Worm (Caenorhabditis elegans) whole organism, L1 larva: Measurements from ENCODE around the gene srw-90.

Experiments used
- aha-1 ChIP-seq: fragments of 150-350 bp; optimal IDR thresholded peaks from 2 replicates; lab custom pipeline; 2014; ENCODE audit warnings: missing biosample characterization, missing genetic modification characterization
- blmp-1 ChIP-seq: fragments of 150-350 bp; optimal IDR thresholded peaks from 2 replicates; lab custom pipeline; 2014; ENCODE audit warnings: missing biosample characterization, missing genetic modification characterization
- ces-1 ChIP-seq: fragments of 150-350 bp; optimal IDR thresholded peaks from 2 replicates; lab custom pipeline; 2014; ENCODE audit warnings: missing biosample characterization, missing genetic modification reagents, missing genetic modification characterization
- dpl-1 ChIP-seq, 3 experiments: fragments of 150-350 bp in 2 of 3; sonication (generic microtip) in 1 of 3; optimal IDR thresholded peaks; 2 replicates each; lab custom pipeline; 2014 to 2017; ENCODE audit warnings: missing biosample characterization in 3 of 3, missing genetic modification characterization in 3 of 3, missing genetic modification reagents in 3 of 3
- egl-27 ChIP-seq, 2 experiments: fragments of 150-350 bp in 1 of 2; sonication (generic microtip); optimal IDR thresholded peaks; 3 replicates each; lab custom pipeline; 2017 to 2018; ENCODE audit warnings: missing biosample characterization in 2 of 2, missing genetic modification characterization in 2 of 2, missing genetic modification reagents in 2 of 2
- fkh-4 ChIP-seq: sonication (generic microtip); optimal IDR thresholded peaks from 2 replicates; lab custom pipeline; 2016; ENCODE audit warnings: missing compliant biosample characterization, missing genetic modification characterization, borderline replicate concordance
- irx-1 ChIP-seq: sonication (generic microtip); optimal IDR thresholded peaks from 2 replicates; lab custom pipeline; 2016; ENCODE audit warnings: missing genetic modification characterization, missing compliant biosample characterization
- lin-14 ChIP-seq: fragments of 200-800 bp; sonication (Bioruptor generic); optimal IDR thresholded peaks from 2 replicates; lab custom pipeline; 2018; ENCODE audit warnings: mild to moderate bottlenecking, missing genetic modification characterization, moderate library complexity, missing compliant biosample characterization
- lin-15B ChIP-seq: fragments of 150-350 bp; sonication (generic microtip); optimal IDR thresholded peaks from 3 replicates; lab custom pipeline; 2014; ENCODE audit warnings: missing biosample characterization, missing genetic modification characterization
- mdl-1 ChIP-seq, 2 experiments: fragments of 150-350 bp; optimal IDR thresholded peaks; 2 replicates each; lab custom pipeline; 2014 to 2017; ENCODE audit warnings: missing biosample characterization in 2 of 2, missing genetic modification characterization in 2 of 2, inconsistent platforms in 1 of 2
- nhr-19 ChIP-seq: fragments of 200-800 bp; sonication (Bioruptor generic); conservative IDR thresholded peaks from 2 replicates; pipeline ENCODE4 v1.3.6; 2022; ENCODE audit warnings: missing genetic modification characterization, missing compliant biosample characterization
- nhr-20 ChIP-seq: sonication (generic microtip); optimal IDR thresholded peaks from 2 replicates; lab custom pipeline; 2016; ENCODE audit warnings: mild to moderate bottlenecking, missing genetic modification characterization, missing compliant biosample characterization
- nhr-237 ChIP-seq: fragments of 150-350 bp; optimal IDR thresholded peaks from 2 replicates; lab custom pipeline; 2014; ENCODE audit warnings: missing biosample characterization, missing genetic modification characterization
- nhr-47 ChIP-seq: sonication (generic microtip); optimal IDR thresholded peaks from 2 replicates; lab custom pipeline; 2016; ENCODE audit warnings: mild to moderate bottlenecking, missing genetic modification characterization, moderate library complexity, missing compliant biosample characterization
- nhr-71 ChIP-seq: sonication (generic microtip); optimal IDR thresholded peaks from 2 replicates; lab custom pipeline; 2016; ENCODE audit warnings: mild to moderate bottlenecking, missing genetic modification characterization, moderate library complexity, missing compliant biosample characterization
- nhr-76 ChIP-seq: sonication (generic microtip); optimal IDR thresholded peaks from 2 replicates; lab custom pipeline; 2017; ENCODE audit warnings: missing biosample characterization, missing genetic modification characterization
- nhr-84 ChIP-seq: sonication (generic microtip); optimal IDR thresholded peaks from 2 replicates; lab custom pipeline; 2017; ENCODE audit warnings: missing biosample characterization, missing genetic modification characterization
- nhr-90 ChIP-seq: sonication (generic microtip); optimal IDR thresholded peaks from 2 replicates; lab custom pipeline; 2016; ENCODE audit warnings: mild to moderate bottlenecking, missing genetic modification characterization, missing compliant biosample characterization; ENCODE audit not compliant: poor library complexity
- pqm-1 ChIP-seq: sonication (generic microtip); optimal IDR thresholded peaks from 3 replicates; lab custom pipeline; 2017; ENCODE audit warnings: missing biosample characterization, missing genetic modification characterization
- snpc-4 ChIP-seq: fragments of 150-350 bp; optimal IDR thresholded peaks from 2 replicates; lab custom pipeline; 2014; ENCODE audit warnings: missing biosample characterization, missing genetic modification characterization
- sox-4 ChIP-seq: sonication (generic microtip); optimal IDR thresholded peaks from 2 replicates; lab custom pipeline; 2016; ENCODE audit warnings: missing genetic modification characterization, missing compliant biosample characterization
- tbx-2 ChIP-seq: sonication (generic microtip); optimal IDR thresholded peaks from 2 replicates; lab custom pipeline; 2016; ENCODE audit warnings: missing genetic modification characterization, missing compliant biosample characterization
- unc-62 ChIP-seq: fragments of 150-350 bp; optimal IDR thresholded peaks from 2 replicates; lab custom pipeline; 2014; ENCODE audit warnings: missing biosample characterization, missing genetic modification reagents, missing genetic modification characterization
- unc-98 ChIP-seq: fragments of 200-800 bp; sonication (Bioruptor generic); IDR thresholded peaks from 2 replicates; pipeline ENCODE4 v1.3.6; 2022; ENCODE audit warnings: missing genetic modification characterization, missing compliant biosample characterization
- xbp-1 ChIP-seq: sonication (generic microtip); optimal IDR thresholded peaks from 2 replicates; lab custom pipeline; 2016; ENCODE audit warnings: missing genetic modification characterization, missing compliant biosample characterization
- zip-4 ChIP-seq: fragments of 200-800 bp; sonication (Bioruptor generic); optimal IDR thresholded peaks from 2 replicates; lab custom pipeline; 2018; ENCODE audit warnings: mild to moderate bottlenecking, missing genetic modification characterization, moderate library complexity, missing compliant biosample characterization
- ztf-4 ChIP-seq: fragments of 150-350 bp; optimal IDR thresholded peaks from 2 replicates; lab custom pipeline; 2014; ENCODE audit warnings: missing biosample characterization, missing genetic modification characterization

The srw-90 gene

DNA sequence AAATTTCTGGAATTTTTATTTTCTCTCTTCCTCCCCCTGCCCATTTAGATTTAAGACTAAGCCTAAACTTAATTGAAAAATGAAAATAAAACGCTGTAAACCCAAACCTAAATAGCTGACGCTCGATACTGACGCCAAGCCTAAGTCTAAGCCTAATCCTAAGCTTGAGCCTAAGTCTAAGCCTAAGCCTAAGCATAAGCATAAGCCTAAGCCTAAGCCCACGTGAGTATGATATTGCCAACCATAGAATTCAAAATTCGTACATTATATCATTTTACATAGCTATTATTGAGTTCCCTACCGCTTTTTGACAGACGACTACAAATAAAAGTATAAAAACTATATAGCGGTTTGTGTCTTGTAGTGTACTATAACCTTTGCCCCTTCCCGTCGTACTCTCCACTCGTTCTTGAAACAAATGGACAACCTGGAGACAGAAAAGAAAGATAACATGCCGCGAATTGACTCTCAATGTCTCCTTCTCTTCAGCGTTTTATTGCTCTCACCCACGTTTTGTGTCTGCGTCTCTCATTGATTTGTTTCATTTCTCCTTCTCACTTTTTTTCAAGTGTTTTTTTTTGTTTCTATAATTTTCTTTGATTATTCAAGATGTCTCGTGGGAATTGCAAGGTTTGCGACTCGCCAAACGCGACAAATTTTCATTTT lies 41.5 kb downstream of the srw-90 start, which contains the start of gene nhr-256 (continued):
- TF ChIP-seq nhr-47 (tag; lab: Kevin White, UChicago) (peak; percentile 62), snpc-4 (tag; lab: Kevin White, UChicago) (peak; percentile 52), nhr-84 (tag; lab: Kevin White, UChicago) (no peak), fkh-4 (tag; lab: Kevin White, UChicago) (no peak), blmp-1 (tag; lab: Kevin White, UChicago) (peak; percentile 92), ces-1 (GFP tag; lab: Kevin White, UChicago) (no peak), ztf-4 (tag; lab: Kevin White, UChicago) (no peak), nhr-20 (tag; lab: Kevin White, UChicago) (peak; percentile 84), aha-1 (no peak), irx-1 (tag; lab: Kevin White, UChicago) (peak; percentile 33), nhr-19 (GFP tag; lab: Robert Waterston, UW) (peak; percentile 72), xbp-1 (peak; percentile 27), sox-4 (tag; lab: Kevin White, UChicago) (no peak), nhr-237 (tag; lab: Kevin White, UChicago) (peak; percentile 49), dpl-1 (GFP tag; optimal IDR thresholded peaks at IDR 0.05; lab: Kevin White, UChicago) (peak; percentile 40 to 55 (median 48)), unc-62 (GFP tag; lab: Kevin White, UChicago) (no peak)

DNA sequence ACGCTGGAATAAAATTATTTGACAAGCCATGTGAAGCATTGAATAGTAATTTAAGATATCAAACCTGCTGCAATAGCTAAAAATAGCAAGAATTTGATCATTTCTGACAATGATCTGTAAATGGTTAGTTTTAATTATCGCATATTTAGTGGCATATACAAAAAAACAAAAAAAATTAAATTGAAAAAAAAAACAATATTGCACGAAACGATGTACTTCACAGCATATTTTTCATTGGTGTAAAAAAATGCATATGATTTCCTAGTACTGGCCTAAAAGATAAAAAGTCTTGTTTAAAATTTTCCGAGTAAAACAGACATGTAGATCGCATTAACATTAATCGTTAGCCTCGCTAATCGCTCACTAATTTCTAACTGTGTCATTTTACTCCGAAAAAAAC lies 47.2 kb downstream of the srw-90 start, which contains the start of gene ZK697.8:
TSS of gene ZK697.8 (minus strand) at position 101 of the 400 bp plus-strand sequence.
- no peak for TF ChIP-seq nhr-76
- TF ChIP-seq sox-4 (tag; lab: Kevin White, UChicago): no peak
- no peak for TF ChIP-seq unc-62 (GFP tag; lab: Kevin White, UChicago)

DNA sequence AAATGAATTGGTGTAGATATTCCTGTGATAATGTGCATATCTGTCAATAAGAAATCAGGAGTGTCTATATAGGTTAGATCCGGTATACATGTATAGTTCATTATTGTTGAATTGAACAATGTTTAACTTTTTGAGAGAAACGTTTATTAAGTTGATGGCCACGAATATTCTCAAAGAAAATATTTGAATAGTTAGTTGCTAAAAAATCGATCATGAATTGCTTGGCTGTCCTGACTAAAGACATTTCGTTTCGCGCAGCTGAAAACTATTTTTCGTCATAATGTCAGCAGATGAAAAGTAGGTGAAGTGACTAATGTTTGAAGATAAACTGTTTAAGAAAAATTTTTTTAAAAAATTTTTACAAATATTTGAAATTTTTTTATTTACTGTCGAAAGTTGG lies 49.6 kb downstream of the srw-90 start, which contains the start of gene srh-199:
TSS of gene srh-199 (minus strand) at position 101 of the 400 bp plus-strand sequence.
- TF ChIP-seq nhr-20 (tag; lab: Kevin White, UChicago): no peak
- TF ChIP-seq dpl-1 (GFP tag; optimal IDR thresholded peaks at IDR 0.05; lab: Kevin White, UChicago): no peak
- no peak for TF ChIP-seq mdl-1 (tag; optimal IDR thresholded peaks at IDR 0.05; lab: Kevin White, UChicago)
- TF ChIP-seq egl-27 (tag; optimal IDR thresholded peaks at IDR 0.05; lab: Kevin White, UChicago): no peak
- TF ChIP-seq nhr-90 (tag; lab: Kevin White, UChicago): no peak
- no peak for TF ChIP-seq pqm-1
- TF ChIP-seq nhr-71 (tag; lab: Kevin White, UChicago): no peak

DNA sequence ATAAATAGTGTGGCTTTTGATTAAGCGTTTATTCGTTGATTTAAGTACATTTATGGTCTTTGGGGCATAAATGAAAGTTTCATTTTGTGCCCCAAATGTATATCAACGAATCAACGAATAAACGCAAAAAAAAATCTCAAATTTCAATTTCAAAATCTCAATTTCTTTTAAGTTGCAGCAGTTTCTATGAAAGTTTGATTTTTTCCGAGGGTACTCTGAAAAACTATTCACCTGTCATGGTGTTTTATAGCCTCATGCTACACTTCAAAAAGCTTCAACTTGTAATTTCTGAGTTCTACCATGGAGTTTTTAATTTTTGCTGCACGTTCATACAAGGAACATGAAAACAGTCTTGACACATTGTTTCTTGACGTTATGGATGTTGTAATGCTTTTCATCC lies 50.6 kb downstream of the srw-90 start, which contains the start of gene ZK697.1:
TSS of gene ZK697.1 (plus strand) at position 301 of the 400 bp plus-strand sequence.
- TF ChIP-seq lin-14 (GFP tag; lab: Kevin White, UChicago): no peak
- no peak for TF ChIP-seq tbx-2 (tag; lab: Kevin White, UChicago)
- TF ChIP-seq mdl-1 (tag; optimal IDR thresholded peaks at IDR 0.05; lab: Kevin White, UChicago): no peak
- TF ChIP-seq lin-15B: no peak
- TF ChIP-seq zip-4 (GFP tag; lab: Kevin White, UChicago): no peak
- TF ChIP-seq unc-98: no peak
- TF ChIP-seq, all 84 proteins: peak for 0
